Worm (Caenorhabditis elegans) whole organism, early embryonic: Measurements from ENCODE around the gene gst-44.

ENCODE experiments used
- F13C5.2 ChIP-seq: sonication (generic microtip); optimal IDR thresholded peaks from 2 replicates; lab custom pipeline; 2017; ENCODE audit warnings: mild to moderate bottlenecking, missing genetic modification characterization, inconsistent platforms, missing compliant biosample characterization
- ama-1 ChIP-seq: fragments of 150-350 bp; optimal IDR thresholded peaks from 2 replicates; lab custom pipeline; 2014
- ceh-36 ChIP-seq: sonication (generic microtip); optimal IDR thresholded peaks from 2 replicates; lab custom pipeline; 2016; ENCODE audit warnings: missing genetic modification characterization, inconsistent platforms, missing compliant biosample characterization
- scrt-1 ChIP-seq: fragments of 200-800 bp; sonication (Bioruptor generic); IDR thresholded peaks from 2 replicates; pipeline ENCODE4 v1.3.6; 2022; ENCODE audit warnings: missing genetic modification characterization, missing compliant biosample characterization
- tbx-37 ChIP-seq: fragments of 200-800 bp; sonication (Bioruptor generic); conservative IDR thresholded peaks from 2 replicates; pipeline ENCODE4 v1.3.6; 2022; ENCODE audit warnings: missing genetic modification reagents, missing genetic modification characterization, missing compliant biosample characterization

DNA sequence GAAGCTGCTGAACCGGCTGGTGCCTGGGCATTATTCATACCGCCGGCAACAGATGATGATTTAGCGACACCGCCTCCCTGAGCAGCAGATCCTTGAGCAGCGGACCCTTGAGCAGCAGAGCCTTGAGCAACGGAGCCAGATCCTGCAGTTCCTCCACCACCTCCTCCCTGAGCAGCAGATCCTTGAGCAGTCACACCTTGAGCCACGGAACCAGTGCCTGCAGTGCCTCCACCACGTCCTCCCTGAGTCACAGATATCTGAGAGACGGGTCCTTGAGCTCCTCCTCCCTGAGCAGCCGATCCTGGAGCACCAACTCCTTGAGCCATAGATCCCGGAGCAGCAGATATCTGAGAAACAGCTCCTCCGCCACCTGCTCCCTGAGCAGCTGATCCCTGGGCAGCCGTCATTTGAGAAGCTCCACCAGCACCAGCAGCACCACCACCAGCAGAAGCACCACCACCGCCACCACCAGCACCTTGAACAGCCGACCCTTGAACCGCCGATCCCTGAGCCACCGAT, 14.2 kb upstream of the gst-44 start:
- TF ChIP-seq F13C5.2 (tag; lab: Kevin White, UChicago) (no peak), ama-1 (no peak), ceh-36 (tag; lab: Kevin White, UChicago) (no peak), scrt-1 (no peak), tbx-37 (GFP tag; lab: Robert Waterston, UW) (no peak)
